Worm (Caenorhabditis elegans) whole organism, young adult: Measurements from ENCODE around the gene C14C10.5.

ENCODE experiments used
- Y53F4B.3 ChIP-seq: fragments of 200-800 bp; sonication (Bioruptor generic); IDR thresholded peaks from 2 replicates; pipeline ENCODE4 v1.3.6; 2022; ENCODE audit warnings: missing genetic modification reagents, missing genetic modification characterization, missing compliant biosample characterization
- bed-1 ChIP-seq: fragments of 200-800 bp; sonication (Bioruptor generic); IDR thresholded peaks from 2 replicates; pipeline ENCODE4 v1.3.6; 2022; ENCODE audit warnings: missing genetic modification reagents, missing genetic modification characterization, missing compliant biosample characterization
- cebp-1 ChIP-seq, 2 experiments: fragments of 200-800 bp in 1 of 2; sonication (Bioruptor generic) in 1 of 2; sonication (generic microtip) in 1 of 2; IDR thresholded peaks in 1 of 2; optimal IDR thresholded peaks in 1 of 2; 2 replicates each; pipeline versions ENCODE4 v1.3.6 to Lab custom; 2017 to 2022; ENCODE audit warnings: missing compliant biosample characterization in 2 of 2, missing genetic modification characterization in 2 of 2, mild to moderate bottlenecking in 1 of 2, missing genetic modification reagents in 1 of 2, moderate library complexity in 1 of 2
- dox-1 ChIP-seq: fragments of 200-800 bp; sonication (Bioruptor generic); IDR thresholded peaks from 2 replicates; pipeline ENCODE4 v1.3.6; 2022; ENCODE audit warnings: missing genetic modification reagents, missing genetic modification characterization, missing compliant biosample characterization
- lin-35 ChIP-seq, 3 experiments: fragments of 150-350 bp in 2 of 3; sonication (generic microtip) in 1 of 3; optimal IDR thresholded peaks; 2 replicates each; lab custom pipeline; 2014 to 2018; ENCODE audit warnings: missing biosample characterization in 3 of 3, missing genetic modification characterization in 3 of 3, missing genetic modification reagents in 3 of 3

ce11 chrV:12584771-12585170 is 15.2 kb upstream of the C14C10.5 start:
- TF ChIP-seq dox-1 (GFP tag; lab: Robert Waterston, UW) (no peak), bed-1 (GFP tag; lab: Robert Waterston, UW) (no peak), lin-35 (GFP tag; optimal IDR thresholded peaks at IDR 0.05; lab: Kevin White, UChicago) (no peak), Y53F4B.3 (GFP tag; lab: Robert Waterston, UW) (no peak), cebp-1 (GFP tag; IDR thresholded peaks at IDR 0.05; lab: Robert Waterston, UW) (no peak), cebp-1 (tag; optimal IDR thresholded peaks at IDR 0.05; lab: Kevin White, UChicago) (no peak)
